Fruit fly (Drosophila melanogaster) whole organism, prepupa: Measurements from ENCODE around the gene Obp99d.

Experiments used
- CG16779 ChIP-seq: fragments of 200-800 bp; sonication (Bioruptor generic); optimal IDR thresholded peaks from 3 replicates; lab custom pipeline; 2017; ENCODE audit warnings: missing biosample characterization, mild to moderate bottlenecking, missing genetic modification characterization
- CG6808 ChIP-seq: fragments of 200-800 bp; sonication (Bioruptor generic); optimal IDR thresholded peaks from 3 replicates; lab custom pipeline; 2017; ENCODE audit warnings: missing biosample characterization, missing genetic modification characterization, mild to moderate bottlenecking, moderate library complexity, missing genetic modification reagents
- Lpt ChIP-seq: fragments of 200-800 bp; sonication (Bioruptor generic); optimal IDR thresholded peaks from 3 replicates; lab custom pipeline; 2016; ENCODE audit warnings: missing biosample characterization, missing genetic modification characterization
- OdsH ChIP-seq: fragments of 200-800 bp; sonication (Bioruptor generic); optimal IDR thresholded peaks from 3 replicates; lab custom pipeline; 2016; ENCODE audit warnings: missing biosample characterization, missing genetic modification characterization
- Smox ChIP-seq: fragments of 200-800 bp; sonication (Bioruptor generic); optimal IDR thresholded peaks from 3 replicates; lab custom pipeline; 2016; ENCODE audit warnings: missing biosample characterization, missing genetic modification characterization
- Sox102F ChIP-seq: fragments of 200-800 bp; sonication (Bioruptor generic); optimal IDR thresholded peaks from 2 replicates; lab custom pipeline; 2016; ENCODE audit warnings: missing biosample characterization, mild to moderate bottlenecking, missing genetic modification characterization
- Sox15 ChIP-seq: fragments of 200-800 bp; sonication (Bioruptor generic); optimal IDR thresholded peaks from 3 replicates; lab custom pipeline; 2016; ENCODE audit warnings: missing biosample characterization, missing genetic modification characterization
- esn ChIP-seq: fragments of 200-800 bp; sonication (Bioruptor generic); optimal IDR thresholded peaks from 2 replicates; lab custom pipeline; 2016; ENCODE audit warnings: missing biosample characterization, mild to moderate bottlenecking, missing genetic modification characterization, moderate library complexity
- fd59A ChIP-seq: fragments of 200-800 bp; sonication (Bioruptor generic); optimal IDR thresholded peaks from 2 replicates; lab custom pipeline; 2017; ENCODE audit warnings: missing biosample characterization, mild to moderate bottlenecking, missing genetic modification characterization, missing genetic modification reagents
- fd85E ChIP-seq: fragments of 200-800 bp; sonication (Bioruptor generic); optimal IDR thresholded peaks from 3 replicates; lab custom pipeline; 2016; ENCODE audit warnings: missing biosample characterization, missing genetic modification characterization
- net ChIP-seq: fragments of 200-800 bp; sonication (Bioruptor generic); optimal IDR thresholded peaks from 3 replicates; lab custom pipeline; 2016; ENCODE audit warnings: missing biosample characterization, missing genetic modification characterization

- TF ChIP-seq fd59A (no peak), Sox102F (GFP tag; lab: Kevin White, UChicago) (no peak), CG16779 (no peak), Sox15 (GFP tag; lab: Kevin White, UChicago) (no peak), net (GFP tag; lab: Kevin White, UChicago) (no peak), fd85E (GFP tag; lab: Kevin White, UChicago) (no peak), esn (GFP tag; lab: Kevin White, UChicago) (no peak), CG6808 (GFP tag; lab: Kevin White, UChicago) (no peak), Smox (GFP tag; lab: Kevin White, UChicago) (no peak), Lpt (GFP tag; lab: Kevin White, UChicago) (peak; percentile 12), OdsH (GFP tag; lab: Kevin White, UChicago) (no peak)
Observed at dm6 chr3R:29756153-29756552, 41.8 kb downstream of the Obp99d start.
